Fruit fly (Drosophila melanogaster) whole organism, embryonic: ENCODE measurements around the gene CG13842.
A peak's percentile ranks its signal among the peaks of the same experiment; 100 is the strongest.

Experiments used
- Aef1 ChIP-seq: fragments of 200-800 bp; sonication (Bioruptor generic); IDR thresholded peaks from 3 replicates; pipeline ENCODE4 v1.3.6; 2022; ENCODE audit warnings: missing biosample characterization, missing genetic modification characterization
- CG10267 ChIP-seq: fragments of 200-800 bp; sonication (Bioruptor generic); optimal IDR thresholded peaks from 2 replicates; lab custom pipeline; 2018; ENCODE audit warnings: missing biosample characterization, mild to moderate bottlenecking, missing genetic modification characterization, moderate library complexity
- CG10274 ChIP-seq: fragments of 200-800 bp; sonication (Bioruptor generic); optimal IDR thresholded peaks from 3 replicates; lab custom pipeline; 2017; ENCODE audit warnings: missing biosample characterization, mild to moderate bottlenecking, missing genetic modification characterization
- CG1233 ChIP-seq: fragments of 200-800 bp; sonication (Bioruptor generic); optimal IDR thresholded peaks from 4 replicates; lab custom pipeline; 2018; ENCODE audit warnings: missing biosample characterization, mild to moderate bottlenecking, missing genetic modification characterization
- CG14441 ChIP-seq: fragments of 200-800 bp; sonication (Bioruptor generic); IDR thresholded peaks from 2 replicates; pipeline ENCODE4 v1.3.6; 2022; ENCODE audit warnings: missing biosample characterization, missing genetic modification characterization
- CG15269 ChIP-seq: fragments of 200-800 bp; sonication (Bioruptor generic); optimal IDR thresholded peaks from 2 replicates; lab custom pipeline; 2018; ENCODE audit warnings: missing biosample characterization, mild to moderate bottlenecking, missing genetic modification characterization, moderate library complexity
- CG16815 ChIP-seq: fragments of 200-800 bp; sonication (Bioruptor generic); optimal IDR thresholded peaks from 3 replicates; lab custom pipeline; 2017; ENCODE audit warnings: missing biosample characterization, mild to moderate bottlenecking, missing genetic modification characterization
- CG17829 ChIP-seq: fragments of 200-800 bp; optimal IDR thresholded peaks from 2 replicates; lab custom pipeline; 2019; ENCODE audit warnings: missing biosample characterization, mild to moderate bottlenecking, missing genetic modification characterization, moderate library complexity
- CG18619 ChIP-seq: fragments of 200-800 bp; sonication (Bioruptor generic); optimal IDR thresholded peaks from 3 replicates; lab custom pipeline; 2017; ENCODE audit warnings: missing biosample characterization, mild to moderate bottlenecking, missing genetic modification characterization
- CG3163 ChIP-seq: fragments of 200-800 bp; sonication (Bioruptor generic); optimal IDR thresholded peaks from 3 replicates; lab custom pipeline; 2016; ENCODE audit warnings: missing biosample characterization, missing genetic modification characterization
- CG4282 ChIP-seq: fragments of 200-800 bp; sonication (Bioruptor generic); optimal IDR thresholded peaks from 2 replicates; lab custom pipeline; 2016; ENCODE audit warnings: missing biosample characterization, missing genetic modification characterization
- CG4854 ChIP-seq: fragments of 200-800 bp; sonication (Bioruptor generic); optimal IDR thresholded peaks from 2 replicates; lab custom pipeline; 2016; ENCODE audit warnings: missing biosample characterization, missing genetic modification characterization, inconsistent platforms
- CG5245 ChIP-seq: fragments of 200-800 bp; sonication (Bioruptor generic); optimal IDR thresholded peaks from 3 replicates; lab custom pipeline; 2016; ENCODE audit warnings: missing biosample characterization, missing genetic modification characterization
- CG6272 ChIP-seq: fragments of 200-800 bp; sonication (Bioruptor generic); IDR thresholded peaks from 2 replicates; pipeline ENCODE4 v1.3.6; 2022; ENCODE audit warnings: missing biosample characterization, missing genetic modification characterization
- CHES-1-like ChIP-seq: fragments of 200-800 bp; sonication (Bioruptor generic); optimal IDR thresholded peaks from 2 replicates; lab custom pipeline; 2016; ENCODE audit warnings: missing biosample characterization, missing genetic modification characterization
- CrebB ChIP-seq: fragments of 200-800 bp; sonication (Bioruptor generic); optimal IDR thresholded peaks from 3 replicates; lab custom pipeline; 2018; ENCODE audit warnings: missing biosample characterization, mild to moderate bottlenecking, missing genetic modification characterization
- Dip3 ChIP-seq: fragments of 200-800 bp; sonication (Bioruptor generic); optimal IDR thresholded peaks from 3 replicates; lab custom pipeline; 2016; ENCODE audit warnings: missing biosample characterization, missing genetic modification characterization
- Ets65A ChIP-seq: fragments of 200-800 bp; sonication (Bioruptor generic); peaks from one replicate; lab custom pipeline; 2016; ENCODE audit warnings: missing biosample characterization, missing genetic modification characterization
- Ets97D ChIP-seq: fragments of 200-800 bp; sonication (Bioruptor generic); optimal IDR thresholded peaks from 3 replicates; lab custom pipeline; 2016; ENCODE audit warnings: missing biosample characterization, missing genetic modification characterization
- Hand ChIP-seq: fragments of 200-800 bp; sonication (Bioruptor generic); optimal IDR thresholded peaks from 2 replicates; lab custom pipeline; 2017; ENCODE audit warnings: mild to moderate bottlenecking, missing biosample characterization, missing genetic modification reagents, missing genetic modification characterization
- Lim3 ChIP-seq: fragments of 200-800 bp; sonication (Bioruptor generic); IDR thresholded peaks from 2 replicates; pipeline ENCODE4 v1.3.6; 2022; ENCODE audit warnings: missing biosample characterization, missing genetic modification characterization
- Lpt ChIP-seq: fragments of >200 bp; optimal IDR thresholded peaks from 2 replicates; lab custom pipeline; 2018; ENCODE audit warnings: missing biosample characterization, missing genetic modification characterization
- Max ChIP-seq: fragments of 200-800 bp; sonication (Bioruptor generic); optimal IDR thresholded peaks from 2 replicates; lab custom pipeline; 2016; ENCODE audit warnings: missing biosample characterization, mild to moderate bottlenecking, missing genetic modification characterization
- Myb ChIP-seq: fragments of 200-800 bp; sonication (Bioruptor generic); optimal IDR thresholded peaks from 2 replicates; lab custom pipeline; 2016; ENCODE audit warnings: missing biosample characterization, missing genetic modification characterization
- Six4 ChIP-seq: fragments of 200-800 bp; sonication (Bioruptor generic); optimal IDR thresholded peaks from 2 replicates; lab custom pipeline; 2016; ENCODE audit warnings: missing biosample characterization, missing genetic modification characterization
- Vsx1 ChIP-seq: fragments of 200-800 bp; sonication (Bioruptor generic); optimal IDR thresholded peaks from 2 replicates; lab custom pipeline; 2017; ENCODE audit warnings: missing biosample characterization, mild to moderate bottlenecking, missing genetic modification characterization, missing genetic modification reagents
- ash1 ChIP-seq: fragments of 200-800 bp; sonication (Bioruptor generic); optimal IDR thresholded peaks from 2 replicates; lab custom pipeline; 2018; ENCODE audit warnings: missing biosample characterization, mild to moderate bottlenecking, missing genetic modification characterization
- fd64A ChIP-seq: fragments of 200-800 bp; sonication (Bioruptor generic); optimal IDR thresholded peaks from 3 replicates; lab custom pipeline; 2018; ENCODE audit warnings: missing biosample characterization, mild to moderate bottlenecking, missing genetic modification characterization
- fu2 ChIP-seq: fragments of 200-800 bp; sonication (Bioruptor generic); optimal IDR thresholded peaks from 2 replicates; lab custom pipeline; 2016; ENCODE audit warnings: missing biosample characterization, missing genetic modification characterization
- gem ChIP-seq: fragments of 200-800 bp; sonication (Bioruptor generic); optimal IDR thresholded peaks from 2 replicates; lab custom pipeline; 2019; ENCODE audit warnings: missing biosample characterization, mild to moderate bottlenecking, missing genetic modification characterization, moderate library complexity
- gsb ChIP-seq: fragments of 200-800 bp; sonication (Bioruptor generic); IDR thresholded peaks from 2 replicates; pipeline ENCODE4 v1.3.6; 2022; ENCODE audit warnings: missing biosample characterization, missing genetic modification characterization
- gsb-n ChIP-seq: fragments of 200-800 bp; sonication (Bioruptor generic); optimal IDR thresholded peaks from 3 replicates; lab custom pipeline; 2018; ENCODE audit warnings: missing biosample characterization, mild to moderate bottlenecking, missing genetic modification characterization
- lbe ChIP-seq: fragments of 200-800 bp; sonication (Bioruptor generic); optimal IDR thresholded peaks from 2 replicates; lab custom pipeline; 2016; ENCODE audit warnings: missing biosample characterization, mild to moderate bottlenecking, missing genetic modification characterization
- mam ChIP-seq: fragments of 200-800 bp; sonication (Bioruptor generic); optimal IDR thresholded peaks from 3 replicates; lab custom pipeline; 2016; ENCODE audit warnings: missing biosample characterization, missing genetic modification characterization
- phol ChIP-seq: fragments of 200-800 bp; sonication (Bioruptor generic); optimal IDR thresholded peaks from 3 replicates; lab custom pipeline; 2018; ENCODE audit warnings: missing biosample characterization, mild to moderate bottlenecking, missing genetic modification characterization, moderate library complexity
- pnt ChIP-seq: fragments of 200-800 bp; sonication (Bioruptor generic); optimal IDR thresholded peaks from 3 replicates; lab custom pipeline; 2016; ENCODE audit warnings: missing biosample characterization, missing genetic modification characterization
- pros ChIP-seq: fragments of 200-800 bp; sonication (Bioruptor generic); optimal IDR thresholded peaks from 3 replicates; lab custom pipeline; 2019; ENCODE audit warnings: missing biosample characterization, mild to moderate bottlenecking, missing genetic modification characterization, moderate library complexity
- row ChIP-seq: fragments of 200-800 bp; sonication (Bioruptor generic); IDR thresholded peaks from 3 replicates; pipeline ENCODE4 v1.3.6; 2022; ENCODE audit warnings: missing biosample characterization, missing genetic modification characterization
- salm ChIP-seq: fragments of 200-800 bp; sonication (Bioruptor generic); optimal IDR thresholded peaks from 2 replicates; lab custom pipeline; 2018; ENCODE audit warnings: missing biosample characterization, mild to moderate bottlenecking, missing genetic modification characterization
- sens-2 ChIP-seq: fragments of 200-800 bp; sonication (Bioruptor generic); IDR thresholded peaks from 2 replicates; pipeline ENCODE4 v1.3.6; 2022; ENCODE audit warnings: missing biosample characterization, missing genetic modification characterization
- shn ChIP-seq: fragments of 200-800 bp; sonication (Bioruptor generic); optimal IDR thresholded peaks from 3 replicates; lab custom pipeline; 2016; ENCODE audit warnings: missing biosample characterization, missing genetic modification characterization
- sima ChIP-seq: fragments of 200-800 bp; sonication (Bioruptor generic); optimal IDR thresholded peaks from 2 replicates; lab custom pipeline; 2016; ENCODE audit warnings: missing biosample characterization, missing genetic modification characterization
- sr ChIP-seq: fragments of 200-800 bp; sonication (Bioruptor generic); IDR thresholded peaks from 3 replicates; pipeline ENCODE4 v1.3.6; 2022; ENCODE audit warnings: missing biosample characterization, missing genetic modification characterization
- sug ChIP-seq: fragments of 200-800 bp; optimal IDR thresholded peaks from 2 replicates; lab custom pipeline; 2019; ENCODE audit warnings: missing biosample characterization, mild to moderate bottlenecking, missing genetic modification characterization, moderate library complexity
- tap ChIP-seq: fragments of 200-800 bp; optimal IDR thresholded peaks from 3 replicates; lab custom pipeline; 2019; ENCODE audit warnings: missing biosample characterization, mild to moderate bottlenecking, missing genetic modification characterization, moderate library complexity
- tup ChIP-seq: fragments of 200-800 bp; sonication (Bioruptor generic); optimal IDR thresholded peaks from 2 replicates; lab custom pipeline; 2016; ENCODE audit warnings: missing biosample characterization, mild to moderate bottlenecking, missing genetic modification characterization, moderate library complexity
- vfl ChIP-seq: fragments of 200-800 bp; sonication (Bioruptor generic); optimal IDR thresholded peaks from 2 replicates; lab custom pipeline; 2016; ENCODE audit warnings: missing biosample characterization, missing genetic modification characterization
- vnd ChIP-seq: fragments of 200-800 bp; sonication (Bioruptor generic); IDR thresholded peaks from 3 replicates; pipeline ENCODE4 v1.3.6; 2022; ENCODE audit warnings: missing biosample characterization, missing genetic modification characterization; ENCODE audit not compliant: partially characterized antibody
- vvl ChIP-seq: fragments of 200-800 bp; sonication (Bioruptor generic); IDR thresholded peaks from 2 replicates; pipeline ENCODE4 v1.3.6; 2022; ENCODE audit warnings: missing biosample characterization, missing genetic modification characterization
- wor ChIP-seq: fragments of 200-800 bp; sonication (Bioruptor generic); IDR thresholded peaks from 2 replicates; pipeline ENCODE4 v1.3.6; 2022; ENCODE audit warnings: missing biosample characterization, missing genetic modification characterization

CG13842 gene

dm6 chr3R:22753895-22754774, 47.1 kb upstream of the CG13842 start (continued):
- TF ChIP-seq ash1 (GFP tag; lab: Kevin White, UChicago): no peak
- TF ChIP-seq Ets97D (GFP tag; lab: Kevin White, UChicago): no peak
- TF ChIP-seq CG10274 (GFP tag; lab: Kevin White, UChicago): peak; percentile 8
- TF ChIP-seq CG10267: peak; percentile 39
- no peak for TF ChIP-seq tup (GFP tag; lab: Kevin White, UChicago)
- TF ChIP-seq Ets65A: peak; percentile 90
- TF ChIP-seq gem: peak; percentile 82
- TF ChIP-seq shn: peak; percentile 50
- no peak for TF ChIP-seq wor (GFP tag; lab: Robert Waterston, UW)
- TF ChIP-seq CG14441 (GFP tag; lab: Robert Waterston, UW): peak; percentile 62
- no peak for TF ChIP-seq sima (GFP tag; lab: Kevin White, UChicago)
- TF ChIP-seq CG6272 (GFP tag; lab: Robert Waterston, UW): peak; percentile 52; the same call in 1 of the 2 replicates
- TF ChIP-seq vfl (GFP tag; lab: Kevin White, UChicago): no peak
- peak; percentile 51 for TF ChIP-seq Vsx1 (GFP tag; lab: Kevin White, UChicago)
- peak; percentile 60 for TF ChIP-seq CG17829
- TF ChIP-seq sr (GFP tag; lab: Robert Waterston, UW): 0 out of 3 replicates have a peak, but pooled peaks have one; percentile 28
- no peak for TF ChIP-seq CG4854 (GFP tag; lab: Kevin White, UChicago)
- peak; percentile 67 for TF ChIP-seq Six4 (GFP tag; lab: Kevin White, UChicago)
- TF ChIP-seq mam (GFP tag; lab: Kevin White, UChicago): peak; percentile 58
- no peak for TF ChIP-seq pros (GFP tag; lab: Kevin White, UChicago)
- TF ChIP-seq CHES-1-like (GFP tag; lab: Kevin White, UChicago): peak; percentile 58
- TF ChIP-seq CG3163 (GFP tag; lab: Kevin White, UChicago): no peak
- no peak for TF ChIP-seq fu2
- peak; percentile 50 for TF ChIP-seq tap
- TF ChIP-seq CG16815 (GFP tag; lab: Kevin White, UChicago): peak; percentile 26
- no peak; the same call in 1 of the 2 replicates for TF ChIP-seq sens-2 (GFP tag; lab: Robert Waterston, UW)
- TF ChIP-seq fd64A: peak; percentile 46
- 0 out of 2 replicates have a peak, but pooled peaks have one; percentile 48 for TF ChIP-seq gsb
- TF ChIP-seq sug (tag; lab: Kevin White, UChicago): peak; percentile 50
- TF ChIP-seq salm (tag; lab: Kevin White, UChicago): no peak
- peak; percentile 74 for TF ChIP-seq phol (tag; lab: Kevin White, UChicago)
- no peak for TF ChIP-seq Lpt (GFP tag; lab: Kevin White, UChicago)
- TF ChIP-seq Dip3: peak; percentile 3
- no peak for TF ChIP-seq vnd
- TF ChIP-seq CG18619 (GFP tag; lab: Kevin White, UChicago): peak; percentile 76
- no peak for TF ChIP-seq gsb-n (tag; lab: Kevin White, UChicago)
- peak; percentile 81 for TF ChIP-seq CG15269 (tag; lab: Kevin White, UChicago)
- no peak for TF ChIP-seq CG4282
- TF ChIP-seq lbe (GFP tag; lab: Kevin White, UChicago): no peak
- TF ChIP-seq Hand (GFP tag; lab: Kevin White, UChicago): no peak
- no peak for TF ChIP-seq Lim3 (GFP tag; lab: Robert Waterston, UW)
- TF ChIP-seq Max (GFP tag; lab: Kevin White, UChicago): no peak
- TF ChIP-seq pnt (GFP tag; lab: Kevin White, UChicago): peak; percentile 47
- TF ChIP-seq row: peak; percentile 85
- TF ChIP-seq CG1233 (GFP tag; lab: Kevin White, UChicago): peak; percentile 66
- TF ChIP-seq vvl (GFP tag; lab: Robert Waterston, UW): peak; percentile 38
- TF ChIP-seq CG5245 (GFP tag; lab: Kevin White, UChicago): peak; percentile 33
- peak; percentile 25; the same call in 1 of the 3 replicates for TF ChIP-seq Aef1
- peak; percentile 17 for TF ChIP-seq Myb (GFP tag; lab: Kevin White, UChicago)
- TF ChIP-seq CrebB (tag; lab: Kevin White, UChicago): peak; percentile 11
